Fruit fly (Drosophila melanogaster) whole organism: ENCODE results near the gene mge.

Experiments used
- CG8478 ChIP-seq: fragments of >200 bp; optimal IDR thresholded peaks from 2 replicates; lab custom pipeline; 2018; ENCODE audit warnings: inconsistent platforms
- Dll ChIP-seq: fragments of >200 bp; optimal IDR thresholded peaks from 2 replicates; lab custom pipeline; 2017
- EcR ChIP-seq, 2 experiments: fragments of >200 bp; optimal IDR thresholded peaks; 2 replicates each; lab custom pipeline; 2017; ENCODE audit warnings: missing biosample characterization in 2 of 2, missing genetic modification characterization in 2 of 2, missing genetic modification reagents in 2 of 2
- pan ChIP-seq: fragments of >200 bp; optimal IDR thresholded peaks from 2 replicates; lab custom pipeline; 2017
- psq ChIP-seq: fragments of >200 bp; optimal IDR thresholded peaks from 2 replicates; lab custom pipeline; 2017
- usp ChIP-seq: fragments of >200 bp; optimal IDR thresholded peaks from 2 replicates; lab custom pipeline; 2017; ENCODE audit warnings: missing biosample characterization, missing genetic modification characterization, mixed read lengths

mge gene

dm6 chr3L:3866429-3866828 lies 43.3 kb downstream of the mge start:
- TF ChIP-seq Dll (lab: Kevin White, UChicago), result no peak
- no peak for TF ChIP-seq CG8478 (lab: Kevin White, UChicago)
- no peak for TF ChIP-seq psq (lab: Kevin White, UChicago)
- no peak for TF ChIP-seq pan (lab: Kevin White, UChicago)
- no peak for TF ChIP-seq usp (GFP tag; lab: Kevin White, UChicago)
- no peak for TF ChIP-seq EcR (GFP tag; optimal IDR thresholded peaks at IDR 0.05; lab: Kevin White, UChicago)

- TF ChIP-seq psq (lab: Kevin White, UChicago), result no peak
- no peak for TF ChIP-seq EcR (GFP tag; optimal IDR thresholded peaks at IDR 0.05; lab: Kevin White, UChicago)
- TF ChIP-seq usp (GFP tag; lab: Kevin White, UChicago), result no peak
- no peak for TF ChIP-seq Dll (lab: Kevin White, UChicago)
- no peak for TF ChIP-seq CG8478 (lab: Kevin White, UChicago)
- TF ChIP-seq pan (lab: Kevin White, UChicago), result no peak
Observed at dm6 chr3L:3865290-3865891, 44.3 kb downstream of the mge start.

- TF ChIP-seq EcR (GFP tag; optimal IDR thresholded peaks at IDR 0.05; lab: Kevin White, UChicago), result no peak
- TF ChIP-seq pan (lab: Kevin White, UChicago), result no peak
- TF ChIP-seq Dll (lab: Kevin White, UChicago), result no peak
Observed at dm6 chr3L:3863462-3863861, 46.3 kb downstream of the mge start.

- no peak for TF ChIP-seq pan (lab: Kevin White, UChicago)
- TF ChIP-seq EcR (GFP tag; optimal IDR thresholded peaks at IDR 0.05; lab: Kevin White, UChicago), result no peak
- no peak for TF ChIP-seq Dll (lab: Kevin White, UChicago)
- TF ChIP-seq psq (lab: Kevin White, UChicago), result no peak
- TF ChIP-seq usp (GFP tag; lab: Kevin White, UChicago), result no peak
- no peak for TF ChIP-seq CG8478 (lab: Kevin White, UChicago)
Observed at dm6 chr3L:3862504-3863380, 47.0 kb downstream of the mge start.
